Worm (Caenorhabditis elegans): ENCODE data around the gene gst-3.

DNA sequence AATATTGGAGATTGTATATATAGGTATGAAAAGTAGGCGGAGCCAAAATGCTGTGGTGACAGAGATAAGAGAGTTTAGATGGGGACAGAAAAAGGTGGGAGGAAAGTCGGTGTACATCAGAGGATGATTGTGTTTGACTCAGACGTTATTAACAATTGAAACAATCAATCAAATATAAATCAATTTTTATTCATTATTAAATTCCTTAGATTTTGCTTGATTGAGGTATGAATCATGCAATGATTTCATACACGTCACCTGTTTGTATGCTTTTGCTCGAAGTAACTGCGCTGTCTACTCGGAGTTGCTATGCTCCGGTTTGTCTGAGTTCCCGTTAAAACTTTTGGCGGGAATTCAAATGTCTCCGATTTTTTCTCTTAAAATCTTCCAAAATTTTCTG, 24.9 kb downstream of the gst-3 start, which contains the start of gene C04G2.10:
- TF ChIP-seq egrh-3 (GFP tag; IDR thresholded peaks at IDR 0.05) (no peak), nhr-27 (tag; optimal IDR thresholded peaks at IDR 0.05) (no peak), ama-1 (optimal IDR thresholded peaks at IDR 0.05) (no peak), ama-1 (GFP tag; optimal IDR thresholded peaks at IDR 0.05) (no peak), madf-3 (GFP tag; IDR thresholded peaks at IDR 0.05) (no peak), nhr-80 (tag; optimal IDR thresholded peaks at IDR 0.05) (no peak), K11D2.4 (GFP tag; IDR thresholded peaks at IDR 0.05) (no peak), rcor-1 (GFP tag; IDR thresholded peaks at IDR 0.05) (no peak), lin-35 (GFP tag; optimal IDR thresholded peaks at IDR 0.05) (no peak), akir-1 (GFP tag; optimal IDR thresholded peaks at IDR 0.05) (no peak)

Measured in whole organism, young adult.